Fruit fly (Drosophila melanogaster) whole organism, prepupa: ENCODE results near the gene Pgant8.

Source experiments
- CG10631 ChIP-seq: fragments of 200-800 bp; sonication (Bioruptor generic); optimal IDR thresholded peaks from 2 replicates; lab custom pipeline; 2016; ENCODE audit warnings: missing biosample characterization, missing genetic modification characterization
- CG11762 ChIP-seq: fragments of 200-800 bp; sonication (Bioruptor generic); optimal IDR thresholded peaks from 3 replicates; lab custom pipeline; 2016; ENCODE audit warnings: missing biosample characterization, missing genetic modification characterization; ENCODE audit not compliant: insufficient read depth
- CG6276 ChIP-seq: fragments of 200-800 bp; sonication (Bioruptor generic); optimal IDR thresholded peaks from 2 replicates; lab custom pipeline; 2017; ENCODE audit warnings: missing biosample characterization, mild to moderate bottlenecking, missing genetic modification characterization
- Ets21C ChIP-seq: fragments of 200-800 bp; sonication (Bioruptor generic); optimal IDR thresholded peaks from 3 replicates; lab custom pipeline; 2016; ENCODE audit warnings: missing biosample characterization, missing genetic modification characterization
- Ets96B ChIP-seq: fragments of 200-800 bp; optimal IDR thresholded peaks from 2 replicates; lab custom pipeline; 2019; ENCODE audit warnings: missing biosample characterization, mild to moderate bottlenecking, missing genetic modification characterization, moderate library complexity
- Hr39 ChIP-seq: fragments of 200-800 bp; sonication (Bioruptor generic); optimal IDR thresholded peaks from 2 replicates; lab custom pipeline; 2016; ENCODE audit warnings: missing biosample characterization, missing genetic modification characterization
- Sox102F ChIP-seq: fragments of 200-800 bp; sonication (Bioruptor generic); optimal IDR thresholded peaks from 2 replicates; lab custom pipeline; 2016; ENCODE audit warnings: missing biosample characterization, mild to moderate bottlenecking, missing genetic modification characterization
- Sox14 ChIP-seq: fragments of 200-800 bp; sonication (Bioruptor generic); optimal IDR thresholded peaks from 3 replicates; lab custom pipeline; 2016; ENCODE audit warnings: missing biosample characterization, missing genetic modification characterization
- acj6 ChIP-seq: fragments of 200-800 bp; sonication (Bioruptor generic); optimal IDR thresholded peaks from 3 replicates; lab custom pipeline; 2016; ENCODE audit warnings: missing biosample characterization, missing genetic modification characterization
- eg ChIP-seq: fragments of 200-800 bp; sonication (Bioruptor generic); IDR thresholded peaks from 3 replicates; pipeline ENCODE4 v1.3.6; 2022; ENCODE audit warnings: missing biosample characterization, missing genetic modification characterization
- salr ChIP-seq, 2 experiments: fragments of 200-800 bp; sonication (Bioruptor generic); optimal IDR thresholded peaks; 3 replicates each; lab custom pipeline; 2016 to 2018; ENCODE audit warnings: missing biosample characterization in 2 of 2, missing genetic modification characterization in 2 of 2, mild to moderate bottlenecking in 1 of 2

dm6 chr3L:15728195-15728594, 44.5 kb downstream of the Pgant8 start, which contains the start of gene comm:
- TF ChIP-seq Sox14, result no peak
- TF ChIP-seq Hr39 (GFP tag; lab: Kevin White, UChicago), result no peak
- TF ChIP-seq CG10631, result no peak
- no peak for TF ChIP-seq Sox102F (GFP tag; lab: Kevin White, UChicago)
- no peak for TF ChIP-seq CG11762 (GFP tag; lab: Kevin White, UChicago)
- TF ChIP-seq eg (GFP tag; lab: Robert Waterston, UW), result peak; percentile 59; the same call in 1 of the 3 replicates
- TF ChIP-seq acj6, result no peak
- no peak for TF ChIP-seq Ets96B (tag; lab: Kevin White, UChicago)
- TF ChIP-seq salr (GFP tag; optimal IDR thresholded peaks at IDR 0.05; lab: Kevin White, UChicago), result no peak
- no peak for TF ChIP-seq Ets21C
- no peak for TF ChIP-seq CG6276 (GFP tag; lab: Kevin White, UChicago)
